Worm (Caenorhabditis elegans) whole organism, early embryonic: ENCODE measurements around the gene Y44A6D.1.

ENCODE experiments used
- F13C5.2 ChIP-seq: sonication (generic microtip); optimal IDR thresholded peaks from 2 replicates; lab custom pipeline; 2017; ENCODE audit warnings: mild to moderate bottlenecking, missing genetic modification characterization, inconsistent platforms, missing compliant biosample characterization
- aly-1 ChIP-seq: sonication (generic microtip); optimal IDR thresholded peaks from 2 replicates; lab custom pipeline; 2016; ENCODE audit warnings: missing genetic modification characterization, missing compliant biosample characterization
- ama-1 ChIP-seq: fragments of 150-350 bp; optimal IDR thresholded peaks from 2 replicates; lab custom pipeline; 2014
- ceh-13 ChIP-seq: fragments of 200-800 bp; sonication (Bioruptor generic); optimal IDR thresholded peaks from 2 replicates; lab custom pipeline; 2018; ENCODE audit warnings: mild to moderate bottlenecking, missing genetic modification characterization, missing compliant biosample characterization
- ceh-36 ChIP-seq: sonication (generic microtip); optimal IDR thresholded peaks from 2 replicates; lab custom pipeline; 2016; ENCODE audit warnings: missing genetic modification characterization, inconsistent platforms, missing compliant biosample characterization
- hnd-1 ChIP-seq: sonication (generic microtip); optimal IDR thresholded peaks from 2 replicates; lab custom pipeline; 2016; ENCODE audit warnings: missing genetic modification characterization, missing compliant biosample characterization
- pes-1 ChIP-seq: fragments of 200-800 bp; sonication (Bioruptor generic); IDR thresholded peaks from 2 replicates; pipeline ENCODE4 v1.3.6; 2022; ENCODE audit warnings: missing genetic modification reagents, missing genetic modification characterization, missing compliant biosample characterization
- tbx-11 ChIP-seq: fragments of 200-800 bp; sonication (Bioruptor generic); IDR thresholded peaks from 2 replicates; pipeline ENCODE4 v1.3.6; 2022; ENCODE audit warnings: missing genetic modification characterization, missing compliant biosample characterization
- tbx-37 ChIP-seq: fragments of 200-800 bp; sonication (Bioruptor generic); conservative IDR thresholded peaks from 2 replicates; pipeline ENCODE4 v1.3.6; 2022; ENCODE audit warnings: missing genetic modification reagents, missing genetic modification characterization, missing compliant biosample characterization
- tra-4 ChIP-seq: sonication (generic microtip); optimal IDR thresholded peaks from 2 replicates; lab custom pipeline; 2017; ENCODE audit warnings: missing genetic modification characterization, missing compliant biosample characterization

DNA sequence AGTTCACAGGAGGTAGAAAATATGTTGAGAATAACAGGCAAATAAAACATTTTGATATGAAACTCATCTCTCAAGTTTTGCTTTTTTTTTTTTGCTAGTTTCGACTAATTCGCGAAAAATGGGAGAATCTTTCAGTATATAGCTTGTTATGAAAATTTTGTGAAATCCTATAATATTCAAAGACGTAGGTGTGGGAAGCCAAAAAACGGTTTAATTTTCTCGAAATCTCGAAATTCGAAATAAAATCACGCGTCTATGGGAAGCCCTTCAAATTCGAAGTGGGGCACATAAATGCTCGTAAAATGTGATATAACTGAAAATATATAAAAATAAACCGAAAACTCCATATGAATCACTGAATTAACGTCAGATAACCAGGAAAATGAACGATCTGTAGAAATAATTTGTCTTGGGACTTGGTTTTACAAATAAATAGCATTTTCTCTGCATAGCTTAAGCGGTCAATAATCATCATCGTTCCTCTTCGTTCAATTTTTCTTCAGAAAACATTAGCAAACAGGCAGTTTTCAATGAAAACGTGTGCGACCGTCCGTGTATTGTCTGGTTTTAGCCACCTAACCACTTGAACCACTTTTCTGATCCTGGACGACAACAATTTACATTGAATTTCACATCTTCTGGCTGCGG is 35.3 kb upstream of the Y44A6D.1 start, which contains the start of the genes gcy-22 and grl-14:
- TF ChIP-seq tbx-37 (GFP tag; lab: Robert Waterston, UW) (no peak), aly-1 (tag; lab: Kevin White, UChicago) (no peak), F13C5.2 (no peak), tbx-11 (GFP tag; lab: Robert Waterston, UW) (no peak), pes-1 (GFP tag; lab: Robert Waterston, UW) (no peak), tra-4 (tag; lab: Kevin White, UChicago) (no peak), hnd-1 (no peak), ama-1 (lab: Kevin White, UChicago) (no peak), ceh-13 (GFP tag; lab: Kevin White, UChicago) (no peak), ceh-36 (tag; lab: Kevin White, UChicago) (no peak)
